Worm (Caenorhabditis elegans): ENCODE data around the gene fce-2.

- no peak for TF ChIP-seq rnt-1 (tag; optimal IDR thresholded peaks at IDR 0.05)
- TF ChIP-seq lin-13 (GFP tag; optimal IDR thresholded peaks at IDR 0.05): no peak
- TF ChIP-seq nhr-237 (tag; optimal IDR thresholded peaks at IDR 0.05): no peak
- TF ChIP-seq ztf-11 (tag; optimal IDR thresholded peaks at IDR 0.05): no peak
These were observed 51.4 kb downstream of the fce-2 start for ce11 chrV:20476514-20476913.
